Fruit fly (Drosophila melanogaster) whole organism, prepupa: Measurements from ENCODE around the gene Mgat3.

ENCODE experiments used
- Blimp-1 ChIP-seq: fragments of 200-800 bp; sonication (Bioruptor generic); optimal IDR thresholded peaks from 3 replicates; lab custom pipeline; 2017; ENCODE audit warnings: missing biosample characterization, missing genetic modification characterization, mild to moderate bottlenecking, moderate library complexity, missing genetic modification reagents
- CG10631 ChIP-seq: fragments of 200-800 bp; sonication (Bioruptor generic); optimal IDR thresholded peaks from 2 replicates; lab custom pipeline; 2016; ENCODE audit warnings: missing biosample characterization, missing genetic modification characterization
- CG11294 ChIP-seq: fragments of 200-800 bp; sonication (Bioruptor generic); IDR thresholded peaks from 2 replicates; pipeline ENCODE4 v1.3.6; 2022; ENCODE audit warnings: missing biosample characterization, missing genetic modification characterization
- CG11762 ChIP-seq: fragments of 200-800 bp; sonication (Bioruptor generic); optimal IDR thresholded peaks from 3 replicates; lab custom pipeline; 2016; ENCODE audit warnings: missing biosample characterization, missing genetic modification characterization; ENCODE audit not compliant: insufficient read depth
- CG11902 ChIP-seq: fragments of 200-800 bp; sonication (Bioruptor generic); optimal IDR thresholded peaks from 3 replicates; lab custom pipeline; 2016; ENCODE audit warnings: missing biosample characterization, missing genetic modification characterization
- CG1621 ChIP-seq: fragments of 200-800 bp; sonication (Bioruptor generic); optimal IDR thresholded peaks from 3 replicates; lab custom pipeline; 2018; ENCODE audit warnings: missing biosample characterization, mild to moderate bottlenecking, missing genetic modification characterization
- CG16779 ChIP-seq: fragments of 200-800 bp; sonication (Bioruptor generic); optimal IDR thresholded peaks from 3 replicates; lab custom pipeline; 2017; ENCODE audit warnings: missing biosample characterization, mild to moderate bottlenecking, missing genetic modification characterization
- CG31627 ChIP-seq: fragments of 200-800 bp; sonication (Bioruptor generic); optimal IDR thresholded peaks from 3 replicates; lab custom pipeline; 2016; ENCODE audit warnings: missing biosample characterization, missing genetic modification characterization
- CG32006 ChIP-seq: fragments of 200-800 bp; sonication (Bioruptor generic); optimal IDR thresholded peaks from 3 replicates; lab custom pipeline; 2017; ENCODE audit warnings: missing biosample characterization, mild to moderate bottlenecking, missing genetic modification characterization
- CG34406 ChIP-seq: fragments of 200-800 bp; sonication (Bioruptor generic); optimal IDR thresholded peaks from 3 replicates; lab custom pipeline; 2016; ENCODE audit warnings: missing biosample characterization, missing genetic modification characterization
- CG3919 ChIP-seq: fragments of 200-800 bp; sonication (Bioruptor generic); optimal IDR thresholded peaks from 3 replicates; lab custom pipeline; 2016; ENCODE audit warnings: missing biosample characterization, missing genetic modification characterization
- CG6163 ChIP-seq: fragments of 200-800 bp; sonication (Bioruptor generic); IDR thresholded peaks from 3 replicates; pipeline ENCODE4 v1.3.6; 2022; ENCODE audit warnings: missing biosample characterization, missing genetic modification characterization
- CG6276 ChIP-seq: fragments of 200-800 bp; sonication (Bioruptor generic); optimal IDR thresholded peaks from 2 replicates; lab custom pipeline; 2017; ENCODE audit warnings: missing biosample characterization, mild to moderate bottlenecking, missing genetic modification characterization
- CG6792 ChIP-seq: fragments of 200-800 bp; sonication (Bioruptor generic); optimal IDR thresholded peaks from 3 replicates; lab custom pipeline; 2016; ENCODE audit warnings: missing biosample characterization, missing genetic modification characterization
- CG6808 ChIP-seq: fragments of 200-800 bp; sonication (Bioruptor generic); optimal IDR thresholded peaks from 3 replicates; lab custom pipeline; 2017; ENCODE audit warnings: missing biosample characterization, missing genetic modification characterization, mild to moderate bottlenecking, moderate library complexity, missing genetic modification reagents
- CG6854 ChIP-seq: fragments of 200-800 bp; sonication (Bioruptor generic); optimal IDR thresholded peaks from 2 replicates; lab custom pipeline; 2017; ENCODE audit warnings: missing biosample characterization, mild to moderate bottlenecking, missing genetic modification characterization
- CG7368 ChIP-seq: fragments of 200-800 bp; sonication (Bioruptor generic); optimal IDR thresholded peaks from 3 replicates; lab custom pipeline; 2016; ENCODE audit warnings: missing biosample characterization, missing genetic modification characterization
- CG8119 ChIP-seq: fragments of 200-800 bp; sonication (Bioruptor generic); IDR thresholded peaks from 3 replicates; pipeline ENCODE4 v1.3.6; 2022; ENCODE audit warnings: missing biosample characterization, missing genetic modification characterization
- CG8632 ChIP-seq: fragments of 200-800 bp; sonication (Bioruptor generic); optimal IDR thresholded peaks from 3 replicates; lab custom pipeline; 2016; ENCODE audit warnings: missing biosample characterization, missing genetic modification characterization
- CG9139 ChIP-seq: fragments of 200-800 bp; sonication (Bioruptor generic); optimal IDR thresholded peaks from 3 replicates; lab custom pipeline; 2017; ENCODE audit warnings: missing biosample characterization, mild to moderate bottlenecking, missing genetic modification characterization
- Eip75B ChIP-seq: fragments of 200-800 bp; sonication (Bioruptor generic); optimal IDR thresholded peaks from 3 replicates; lab custom pipeline; 2016; ENCODE audit warnings: missing biosample characterization, missing genetic modification characterization
- Eip78C ChIP-seq: fragments of 200-800 bp; sonication (Bioruptor generic); peaks from one replicate; lab custom pipeline; 2016; ENCODE audit warnings: missing biosample characterization, missing genetic modification characterization
- Eip93F ChIP-seq: fragments of 200-800 bp; sonication (Bioruptor generic); optimal IDR thresholded peaks from 2 replicates; lab custom pipeline; 2016; ENCODE audit warnings: missing biosample characterization, mild to moderate bottlenecking, missing genetic modification characterization
- Ets96B ChIP-seq: fragments of 200-800 bp; optimal IDR thresholded peaks from 2 replicates; lab custom pipeline; 2019; ENCODE audit warnings: missing biosample characterization, mild to moderate bottlenecking, missing genetic modification characterization, moderate library complexity
- Gug ChIP-seq: fragments of 200-800 bp; sonication (Bioruptor generic); IDR thresholded peaks from 2 replicates; pipeline ENCODE4 v1.3.6; 2022; ENCODE audit warnings: missing biosample characterization, missing genetic modification characterization
- Hr38 ChIP-seq: sonication (Bioruptor generic); optimal IDR thresholded peaks from 2 replicates; lab custom pipeline; 2016; ENCODE audit warnings: missing biosample characterization, missing genetic modification characterization
- Met ChIP-seq: fragments of 200-800 bp; sonication (Bioruptor generic); optimal IDR thresholded peaks from 3 replicates; lab custom pipeline; 2016; ENCODE audit warnings: missing biosample characterization, missing genetic modification characterization
- OdsH ChIP-seq: fragments of 200-800 bp; sonication (Bioruptor generic); optimal IDR thresholded peaks from 3 replicates; lab custom pipeline; 2016; ENCODE audit warnings: missing biosample characterization, missing genetic modification characterization
- Sox14 ChIP-seq: fragments of 200-800 bp; sonication (Bioruptor generic); optimal IDR thresholded peaks from 3 replicates; lab custom pipeline; 2016; ENCODE audit warnings: missing biosample characterization, missing genetic modification characterization
- Sox15 ChIP-seq: fragments of 200-800 bp; sonication (Bioruptor generic); optimal IDR thresholded peaks from 3 replicates; lab custom pipeline; 2016; ENCODE audit warnings: missing biosample characterization, missing genetic modification characterization
- achi ChIP-seq: fragments of 200-800 bp; sonication (Bioruptor generic); optimal IDR thresholded peaks from 3 replicates; lab custom pipeline; 2016; ENCODE audit warnings: missing biosample characterization, missing genetic modification characterization
- cyc ChIP-seq: fragments of 200-800 bp; sonication (Bioruptor generic); optimal IDR thresholded peaks from 3 replicates; lab custom pipeline; 2016; ENCODE audit warnings: missing biosample characterization, missing genetic modification characterization
- dac ChIP-seq: fragments of 200-800 bp; sonication (Bioruptor generic); optimal IDR thresholded peaks from 2 replicates; lab custom pipeline; 2017; ENCODE audit warnings: missing biosample characterization, mild to moderate bottlenecking, missing genetic modification characterization
- eg ChIP-seq: fragments of 200-800 bp; sonication (Bioruptor generic); IDR thresholded peaks from 3 replicates; pipeline ENCODE4 v1.3.6; 2022; ENCODE audit warnings: missing biosample characterization, missing genetic modification characterization
- esn ChIP-seq: fragments of 200-800 bp; sonication (Bioruptor generic); optimal IDR thresholded peaks from 2 replicates; lab custom pipeline; 2016; ENCODE audit warnings: missing biosample characterization, mild to moderate bottlenecking, missing genetic modification characterization, moderate library complexity
- fd59A ChIP-seq: fragments of 200-800 bp; sonication (Bioruptor generic); optimal IDR thresholded peaks from 2 replicates; lab custom pipeline; 2017; ENCODE audit warnings: missing biosample characterization, mild to moderate bottlenecking, missing genetic modification characterization, missing genetic modification reagents
- fd85E ChIP-seq: fragments of 200-800 bp; sonication (Bioruptor generic); optimal IDR thresholded peaks from 3 replicates; lab custom pipeline; 2016; ENCODE audit warnings: missing biosample characterization, missing genetic modification characterization
- lz ChIP-seq: fragments of 200-800 bp; sonication (Bioruptor generic); optimal IDR thresholded peaks from 3 replicates; lab custom pipeline; 2016; ENCODE audit warnings: missing biosample characterization, missing genetic modification characterization
- net ChIP-seq: fragments of 200-800 bp; sonication (Bioruptor generic); optimal IDR thresholded peaks from 3 replicates; lab custom pipeline; 2016; ENCODE audit warnings: missing biosample characterization, missing genetic modification characterization
- salr ChIP-seq, 2 experiments: fragments of 200-800 bp; sonication (Bioruptor generic); optimal IDR thresholded peaks; 3 replicates each; lab custom pipeline; 2016 to 2018; ENCODE audit warnings: missing biosample characterization in 2 of 2, missing genetic modification characterization in 2 of 2, mild to moderate bottlenecking in 1 of 2
- spab ChIP-seq: fragments of 200-800 bp; sonication (Bioruptor generic); optimal IDR thresholded peaks from 2 replicates; lab custom pipeline; 2017; ENCODE audit warnings: missing biosample characterization, mild to moderate bottlenecking, missing genetic modification characterization, missing genetic modification reagents
- ss ChIP-seq, 2 experiments: fragments of 200-800 bp; sonication (Bioruptor generic); optimal IDR thresholded peaks; 2 replicates in 1 of 2; 3 replicates in 1 of 2; lab custom pipeline; 2017 to 2018; ENCODE audit warnings: mild to moderate bottlenecking in 2 of 2, missing biosample characterization in 2 of 2, missing genetic modification characterization in 2 of 2, moderate library complexity in 1 of 2
- svp ChIP-seq: fragments of 200-800 bp; sonication (Bioruptor generic); peaks from one replicate; lab custom pipeline; 2016; ENCODE audit warnings: missing biosample characterization, missing genetic modification characterization
- topi ChIP-seq: fragments of 200-800 bp; sonication (Bioruptor generic); optimal IDR thresholded peaks from 3 replicates; lab custom pipeline; 2016; ENCODE audit warnings: missing biosample characterization, missing genetic modification characterization

Mgat3 gene

dm6 chr2L:13157903-13158302, 24.5 kb downstream of the Mgat3 start:
- peak; percentile 9 for TF ChIP-seq esn (GFP tag; lab: Kevin White, UChicago)
- TF ChIP-seq CG8632 (GFP tag; lab: Kevin White, UChicago): peak; percentile 22
- TF ChIP-seq net (GFP tag; lab: Kevin White, UChicago): peak; percentile 6
- 0 out of 3 replicates have a peak, but pooled peaks have one; percentile 22 for TF ChIP-seq CG8119 (GFP tag; lab: Robert Waterston, UW)
- TF ChIP-seq Eip75B (GFP tag; lab: Kevin White, UChicago): no peak
- no peak for TF ChIP-seq dac (GFP tag; lab: Kevin White, UChicago)
- TF ChIP-seq CG6792: peak; percentile 5
- peak; percentile 18; the same call in 1 of the 3 replicates for TF ChIP-seq eg
- peak; percentile 87 for TF ChIP-seq Eip78C (GFP tag; lab: Kevin White, UChicago)
- TF ChIP-seq CG6808: peak; percentile 15
- TF ChIP-seq lz (GFP tag; lab: Kevin White, UChicago): peak; percentile 2
- TF ChIP-seq ss (GFP tag; optimal IDR thresholded peaks at IDR 0.05; lab: Kevin White, UChicago): peak in 1 of 2 experiments; percentile 13
- no peak for TF ChIP-seq CG1621 (tag; lab: Kevin White, UChicago)
- peak; percentile 28 for TF ChIP-seq Met (GFP tag; lab: Kevin White, UChicago)
- peak; percentile 34 for TF ChIP-seq topi (GFP tag; lab: Kevin White, UChicago)
- TF ChIP-seq CG6854 (GFP tag; lab: Kevin White, UChicago): peak; percentile 39
- TF ChIP-seq Sox14: no peak
- peak; percentile 16 for TF ChIP-seq CG34406
- TF ChIP-seq CG3919 (GFP tag; lab: Kevin White, UChicago): peak; percentile 36

dm6 chr2L:13156349-13156748, 26.0 kb downstream of the Mgat3 start:
- TF ChIP-seq OdsH (GFP tag; lab: Kevin White, UChicago): peak; percentile 18
- TF ChIP-seq Eip78C (GFP tag; lab: Kevin White, UChicago): peak; percentile 49
- TF ChIP-seq achi (GFP tag; lab: Kevin White, UChicago): peak; percentile 21
- TF ChIP-seq Ets96B (tag; lab: Kevin White, UChicago): peak; percentile 27
- TF ChIP-seq CG6163: 0 out of 3 replicates have a peak, but pooled peaks have one; percentile 32
- TF ChIP-seq CG10631 (GFP tag; lab: Kevin White, UChicago): peak; percentile 12
- TF ChIP-seq CG9139: no peak
- TF ChIP-seq Sox15 (GFP tag; lab: Kevin White, UChicago): no peak
- TF ChIP-seq CG11294 (GFP tag; lab: Robert Waterston, UW): peak; percentile 21; the same call in 1 of the 2 replicates
- TF ChIP-seq Hr38 (GFP tag; lab: Kevin White, UChicago): no peak
- no peak for TF ChIP-seq Gug (GFP tag; lab: Robert Waterston, UW)
- TF ChIP-seq CG8119 (GFP tag; lab: Robert Waterston, UW): peak; percentile 35; the same call in 1 of the 3 replicates
- peak; percentile 66 for TF ChIP-seq svp
- TF ChIP-seq spab (GFP tag; lab: Kevin White, UChicago): no peak
- TF ChIP-seq CG11902 (GFP tag; lab: Kevin White, UChicago): no peak

- TF ChIP-seq ss (GFP tag; optimal IDR thresholded peaks at IDR 0.05; lab: Kevin White, UChicago) (peak in 1 of 2 experiments; percentile 59), Eip75B (GFP tag; lab: Kevin White, UChicago) (peak; percentile 42), Hr38 (GFP tag; lab: Kevin White, UChicago) (no peak)
These were observed 28.1 kb downstream of the Mgat3 start for dm6 chr2L:13154313-13154712.

dm6 chr2L:13146254-13146653, 36.1 kb downstream of the Mgat3 start:
- TF ChIP-seq fd85E (GFP tag; lab: Kevin White, UChicago): no peak
- peak; percentile 24 for TF ChIP-seq CG11762 (GFP tag; lab: Kevin White, UChicago)
- peak; percentile 57 for TF ChIP-seq svp
- peak; percentile 56 for TF ChIP-seq fd59A
- TF ChIP-seq salr (GFP tag; optimal IDR thresholded peaks at IDR 0.05; lab: Kevin White, UChicago): peak in 1 of 2 experiments; percentile 24
- peak; percentile 44; the same call in 1 of the 3 replicates for TF ChIP-seq CG6163
- peak; percentile 16 for TF ChIP-seq CG16779
- TF ChIP-seq net (GFP tag; lab: Kevin White, UChicago): peak; percentile 6
- peak; percentile 4 for TF ChIP-seq CG11902 (GFP tag; lab: Kevin White, UChicago)
- TF ChIP-seq CG31627 (GFP tag; lab: Kevin White, UChicago): no peak
- peak; percentile 40; the same call in 1 of the 3 replicates for TF ChIP-seq CG8119 (GFP tag; lab: Robert Waterston, UW)
- TF ChIP-seq Met (GFP tag; lab: Kevin White, UChicago): peak; percentile 18
- no peak for TF ChIP-seq Eip93F (GFP tag; lab: Kevin White, UChicago)
- TF ChIP-seq CG7368: peak; percentile 35
- TF ChIP-seq CG6276: peak; percentile 24
- peak; percentile 42 for TF ChIP-seq esn (GFP tag; lab: Kevin White, UChicago)
- TF ChIP-seq ss (GFP tag; optimal IDR thresholded peaks at IDR 0.05; lab: Kevin White, UChicago): peak; percentile 44 to 71
- peak; percentile 50 for TF ChIP-seq CG34406
- peak; percentile 71 for TF ChIP-seq spab (GFP tag; lab: Kevin White, UChicago)
- no peak; the same call in 1 of the 2 replicates for TF ChIP-seq CG11294 (GFP tag; lab: Robert Waterston, UW)
- TF ChIP-seq Ets96B (tag; lab: Kevin White, UChicago): peak; percentile 83
- peak; percentile 15 for TF ChIP-seq Blimp-1 (GFP tag; lab: Kevin White, UChicago)
- peak; percentile 61 for TF ChIP-seq CG32006 (GFP tag; lab: Kevin White, UChicago)
- TF ChIP-seq cyc (GFP tag; lab: Kevin White, UChicago): peak; percentile 9
